Fruit fly (Drosophila melanogaster) Kc167 (cell line): ENCODE results near the gene Dbct.

Experiments used
- Myc ChIP-seq: fragments of >200 bp; optimal IDR thresholded peaks from 2 replicates; lab custom pipeline; 2017; ENCODE audit warnings: missing external identifiers
- Sin3A ChIP-seq: fragments of >200 bp; optimal IDR thresholded peaks from 2 replicates; lab custom pipeline; 2018; ENCODE audit warnings: missing external identifiers
- h ChIP-seq: fragments of >200 bp; optimal IDR thresholded peaks from 3 replicates; lab custom pipeline; 2018; ENCODE audit warnings: missing external identifiers
- insv ChIP-seq: fragments of >200 bp; optimal IDR thresholded peaks from 3 replicates; lab custom pipeline; 2018; ENCODE audit warnings: missing external identifiers
- psq ChIP-seq: fragments of >200 bp; optimal IDR thresholded peaks from 2 replicates; lab custom pipeline; 2017; ENCODE audit warnings: missing external identifiers
- ttk ChIP-seq: sonication (Bioruptor generic); optimal IDR thresholded peaks from 2 replicates; lab custom pipeline; 2017; ENCODE audit warnings: missing external identifiers

The Dbct gene

DNA sequence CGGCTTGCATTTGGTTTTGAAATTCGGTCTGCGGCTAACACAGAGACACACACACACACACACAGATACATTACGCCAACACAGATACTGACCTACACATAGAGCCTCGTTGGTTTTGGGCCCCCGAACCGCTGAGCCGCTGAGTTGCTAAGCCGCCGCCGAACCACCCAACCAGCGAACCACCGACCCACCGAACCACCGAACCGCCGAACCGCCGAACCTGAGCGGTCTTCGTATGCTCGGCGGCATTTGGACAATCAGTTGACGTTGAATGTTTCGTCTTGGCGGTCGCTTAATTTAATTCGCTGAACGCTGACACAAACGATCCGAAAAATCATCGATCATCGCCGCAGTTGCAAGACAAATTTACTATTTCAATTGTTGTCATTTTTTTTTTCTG is 39.6 kb downstream of the Dbct start, which contains the start of gene drd:
drd (plus strand) TSS at position 258 of the 400 bp plus-strand sequence.
- TF ChIP-seq insv (no peak), psq (lab: Kevin White, UChicago) (no peak), Myc (lab: Kevin White, UChicago) (no peak), ttk (lab: Kevin White, UChicago) (no peak), h (no peak), Sin3A (no peak)

DNA sequence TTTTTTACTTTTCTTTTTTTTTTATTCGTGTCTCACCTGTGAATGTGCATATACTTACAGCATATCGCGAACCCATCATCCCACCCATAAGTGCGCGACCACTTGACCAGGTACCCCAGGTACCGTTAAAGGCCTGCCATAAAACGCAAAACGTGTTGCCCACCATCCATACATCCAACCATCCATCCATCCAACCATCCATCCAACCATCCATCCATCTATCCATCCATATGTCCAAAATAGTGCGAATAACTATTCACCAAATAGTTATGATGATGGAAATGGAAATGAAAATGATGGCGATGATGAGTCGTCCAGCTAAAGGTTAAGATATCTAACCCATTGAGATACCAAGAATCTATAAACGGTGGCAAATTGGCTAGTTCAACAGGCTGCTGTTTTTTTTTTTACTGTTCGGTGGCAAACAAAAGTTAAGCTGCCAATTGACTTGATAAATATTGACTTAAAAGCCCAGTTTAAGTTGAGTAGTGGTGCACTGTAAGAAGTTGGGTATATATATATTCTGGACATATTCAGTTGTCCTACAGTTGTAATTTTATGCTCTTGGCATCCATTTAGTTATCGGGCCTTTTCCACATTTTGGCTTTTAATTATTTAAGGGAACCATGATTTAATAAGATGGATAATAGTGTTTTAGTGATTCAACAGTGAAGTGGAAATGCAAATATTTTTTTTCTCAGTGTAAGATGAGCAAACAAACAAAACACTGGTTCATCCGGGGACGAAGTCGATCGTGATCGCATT is 42.1 kb downstream of the Dbct start:
- no peak for TF ChIP-seq Sin3A
- TF ChIP-seq insv, result no peak
- TF ChIP-seq h, result no peak
- no peak for TF ChIP-seq psq (lab: Kevin White, UChicago)
- no peak for TF ChIP-seq Myc (lab: Kevin White, UChicago)
- no peak for TF ChIP-seq ttk (lab: Kevin White, UChicago)

DNA sequence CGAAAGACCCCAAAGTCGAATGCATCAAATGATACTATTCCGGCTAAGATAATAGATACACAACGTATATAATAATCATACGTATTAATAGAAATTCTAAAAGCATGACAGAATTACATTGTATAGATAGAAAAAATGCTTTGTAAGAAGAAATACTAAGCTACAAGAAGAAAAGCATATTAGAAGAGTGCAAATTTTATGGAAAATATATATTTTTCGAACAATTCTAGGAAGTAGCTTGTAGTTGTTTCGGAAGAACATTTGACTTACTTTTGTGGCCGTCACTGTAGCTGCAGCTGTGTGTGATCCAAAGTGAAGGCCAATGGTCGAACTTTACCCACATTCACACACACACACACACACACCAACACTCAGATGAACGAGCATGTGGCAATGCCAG is 46.1 kb downstream of the Dbct start:
- no peak for TF ChIP-seq psq (lab: Kevin White, UChicago)
- TF ChIP-seq h, result no peak
- TF ChIP-seq Sin3A, result no peak
- TF ChIP-seq insv, result no peak
- no peak for TF ChIP-seq Myc (lab: Kevin White, UChicago)
- TF ChIP-seq ttk (lab: Kevin White, UChicago), result no peak

DNA sequence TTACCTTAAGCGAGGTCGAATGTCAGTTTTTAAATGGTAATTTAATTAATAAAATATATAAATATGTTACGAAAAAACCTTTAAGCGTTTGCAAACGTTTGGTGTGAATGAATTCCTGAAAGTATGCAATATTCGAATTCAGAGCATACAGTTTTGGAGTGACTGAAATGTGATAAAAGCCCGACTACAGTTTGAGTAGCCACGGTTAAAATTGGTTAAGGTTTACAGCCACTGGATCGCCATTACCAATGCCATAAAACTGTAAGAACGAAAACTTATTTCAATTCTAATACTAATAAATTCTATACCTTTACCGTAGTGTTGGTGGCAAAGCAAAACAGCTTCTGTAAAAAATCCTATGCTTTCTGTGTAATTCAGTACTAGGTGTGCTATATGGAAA is 51.3 kb downstream of the Dbct start:
- TF ChIP-seq Myc (lab: Kevin White, UChicago) (no peak), insv (no peak), psq (lab: Kevin White, UChicago) (no peak), Sin3A (no peak), ttk (lab: Kevin White, UChicago) (no peak), h (no peak)
